Worm (Caenorhabditis elegans): ENCODE measurements around the gene srz-10.

srz-10 gene

DNA sequence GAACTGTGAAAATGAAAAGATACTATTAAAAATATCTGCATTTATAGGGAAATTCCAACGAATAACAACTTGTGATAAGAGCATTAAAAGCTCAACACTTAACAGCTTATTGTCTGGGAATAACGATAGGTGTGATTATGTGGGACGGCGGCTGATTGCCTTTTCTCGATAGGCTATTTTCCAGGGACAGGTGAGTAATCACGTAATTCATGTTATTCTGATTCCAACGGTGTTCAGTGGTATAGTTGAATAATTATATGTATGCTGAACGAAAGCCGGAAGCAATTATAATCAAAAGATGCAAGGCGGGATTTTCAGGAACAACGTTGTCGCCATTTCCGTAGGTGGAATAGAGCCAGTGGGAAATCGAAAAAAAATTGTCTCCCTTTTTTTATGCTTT is 32.0 kb downstream of the srz-10 start, which contains the start of gene srw-17:
srw-17 (minus strand) TSS at position 101 of the 400 bp plus-strand sequence.
- no peak for TF ChIP-seq ceh-82 (tag; optimal IDR thresholded peaks at IDR 0.05)
- no peak for TF ChIP-seq nhr-23 (tag; optimal IDR thresholded peaks at IDR 0.05)
- no peak for TF ChIP-seq mab-5 (tag; optimal IDR thresholded peaks at IDR 0.05)
- TF ChIP-seq elt-1 (tag; optimal IDR thresholded peaks at IDR 0.05) = no peak
- no peak for TF ChIP-seq crh-2 (tag; optimal IDR thresholded peaks at IDR 0.05)
- no peak for TF ChIP-seq elt-3 (tag; optimal IDR thresholded peaks at IDR 0.05)
- TF ChIP-seq gmeb-1 (tag; optimal IDR thresholded peaks at IDR 0.05) = no peak
- no peak for TF ChIP-seq nhr-10 (tag; optimal IDR thresholded peaks at IDR 0.05)
- TF ChIP-seq dmd-4 (tag; optimal IDR thresholded peaks at IDR 0.05) = no peak
- TF ChIP-seq lsy-2 (tag; optimal IDR thresholded peaks at IDR 0.05) = no peak
- no peak for TF ChIP-seq lin-11 (tag; optimal IDR thresholded peaks at IDR 0.05)
- TF ChIP-seq egl-27 (tag; optimal IDR thresholded peaks at IDR 0.05) = no peak
- no peak for TF ChIP-seq zag-1 (tag; optimal IDR thresholded peaks at IDR 0.05)
- no peak for TF ChIP-seq ztf-4 (tag; optimal IDR thresholded peaks at IDR 0.05)
- TF ChIP-seq mdl-1 (tag; optimal IDR thresholded peaks at IDR 0.05) = no peak
- no peak for TF ChIP-seq skn-1 (tag; optimal IDR thresholded peaks at IDR 0.05)
- TF ChIP-seq nhr-77 (tag; optimal IDR thresholded peaks at IDR 0.05) = no peak
- no peak for TF ChIP-seq aly-2 (tag; optimal IDR thresholded peaks at IDR 0.05)

DNA sequence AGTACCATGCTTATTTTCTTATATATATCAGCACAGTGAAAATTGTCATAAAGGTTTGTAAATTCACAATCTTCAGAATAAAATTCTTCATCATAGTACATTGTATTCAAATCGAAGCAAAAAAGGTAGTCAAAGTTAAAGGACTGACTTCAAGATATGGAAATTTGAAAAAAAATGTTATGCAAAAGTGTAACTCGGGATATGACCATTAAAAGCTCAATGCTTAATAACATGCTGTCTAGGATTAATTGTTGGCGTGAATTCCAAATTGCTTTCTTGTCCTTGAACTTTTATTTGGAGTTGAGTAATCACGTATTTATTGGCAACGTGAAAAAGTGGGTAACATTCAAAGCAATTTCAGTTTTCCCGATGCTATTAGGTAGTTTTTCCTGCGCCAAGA is 34.1 kb downstream of the srz-10 start, which contains the start of gene srw-16:
srw-16 (minus strand) TSS at position 101 of the 400 bp plus-strand sequence.
- no peak for TF ChIP-seq R02D3.7 (tag; optimal IDR thresholded peaks at IDR 0.05)
- no peak for TF ChIP-seq zag-1 (tag; optimal IDR thresholded peaks at IDR 0.05)
- TF ChIP-seq mdl-1 (tag; optimal IDR thresholded peaks at IDR 0.05) = no peak
- TF ChIP-seq peb-1 (tag; optimal IDR thresholded peaks at IDR 0.05) = no peak
- TF ChIP-seq nhr-6 (tag; optimal IDR thresholded peaks at IDR 0.05) = no peak
- TF ChIP-seq C34F6.9 (tag; optimal IDR thresholded peaks at IDR 0.05) = no peak
- no peak for TF ChIP-seq Y55F3AM.14 (GFP tag; optimal IDR thresholded peaks at IDR 0.05)
- no peak for TF ChIP-seq gmeb-1 (tag; optimal IDR thresholded peaks at IDR 0.05)
- TF ChIP-seq lin-13 (GFP tag; optimal IDR thresholded peaks at IDR 0.05) = no peak
- TF ChIP-seq fos-1 (tag; optimal IDR thresholded peaks at IDR 0.05) = no peak
- no peak for TF ChIP-seq crh-2 (tag; optimal IDR thresholded peaks at IDR 0.05)
- no peak for TF ChIP-seq ceh-82 (tag; optimal IDR thresholded peaks at IDR 0.05)
- no peak for TF ChIP-seq F13H6.1 (tag; optimal IDR thresholded peaks at IDR 0.05)
- no peak for TF ChIP-seq dmd-4 (tag; optimal IDR thresholded peaks at IDR 0.05)
- no peak for TF ChIP-seq ZK546.5 (tag; optimal IDR thresholded peaks at IDR 0.05)
- no peak for TF ChIP-seq lsy-2 (tag; optimal IDR thresholded peaks at IDR 0.05)
- TF ChIP-seq nhr-237 (tag; optimal IDR thresholded peaks at IDR 0.05) = no peak

DNA sequence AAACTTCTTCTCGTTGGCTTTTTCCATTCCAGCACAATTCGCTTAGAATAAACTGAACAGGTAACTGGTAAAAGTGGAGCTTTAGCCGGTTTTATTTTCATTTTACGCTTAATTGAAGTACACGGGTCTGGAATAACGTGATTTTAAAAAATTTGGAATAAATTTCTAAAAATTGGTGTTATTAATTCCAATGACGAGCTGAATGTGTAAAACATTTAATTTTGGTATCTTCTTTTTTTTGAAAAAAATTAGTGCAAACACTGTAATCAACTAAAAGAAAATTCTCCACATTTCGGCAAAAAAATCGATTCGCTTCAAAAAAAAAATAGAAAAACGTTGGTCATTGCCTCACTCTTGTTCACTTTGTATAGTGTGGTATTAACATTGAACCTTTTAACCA is 36.6 kb downstream of the srz-10 start, which contains the start of gene T10H4.4:
T10H4.4 (minus strand) TSS at position 101 of the 400 bp plus-strand sequence.
- TF ChIP-seq nhr-6 (tag; optimal IDR thresholded peaks at IDR 0.05) (no peak), nhr-25 (tag; optimal IDR thresholded peaks at IDR 0.05) (no peak), ztf-4 (tag; optimal IDR thresholded peaks at IDR 0.05) (no peak), ztf-1 (GFP tag; conservative IDR thresholded peaks at IDR 0.05) (no peak), peb-1 (tag; optimal IDR thresholded peaks at IDR 0.05) (no peak), ztf-11 (tag; optimal IDR thresholded peaks at IDR 0.05) (no peak), fos-1 (tag; optimal IDR thresholded peaks at IDR 0.05) (no peak)

DNA sequence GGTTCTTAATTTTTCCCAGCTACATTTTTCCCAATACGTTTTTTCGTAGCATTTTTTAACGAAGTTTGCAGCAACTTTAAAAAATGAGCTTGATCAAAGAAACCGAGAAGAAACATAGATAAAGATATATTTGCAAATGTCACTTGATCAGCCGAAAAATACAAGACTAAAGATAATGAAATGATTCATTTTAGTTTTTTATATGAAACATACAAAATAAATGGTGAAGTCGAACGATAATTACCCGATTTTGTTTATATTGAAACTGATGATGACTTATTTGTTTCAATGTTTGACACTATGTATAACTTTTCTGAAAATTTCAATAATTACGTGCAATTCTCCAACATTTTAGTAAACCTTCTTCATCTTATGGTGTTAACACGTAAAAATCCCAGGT is 40.6 kb downstream of the srz-10 start, which contains the start of gene srw-22:
srw-22 (plus strand) TSS at position 301 of the 400 bp plus-strand sequence.
- TF ChIP-seq nhr-12 (tag; optimal IDR thresholded peaks at IDR 0.05) (no peak), crh-2 (tag; optimal IDR thresholded peaks at IDR 0.05) (no peak), nhr-25 (tag; optimal IDR thresholded peaks at IDR 0.05) (no peak), nhr-10 (tag; optimal IDR thresholded peaks at IDR 0.05) (no peak), elt-1 (tag; optimal IDR thresholded peaks at IDR 0.05) (no peak), sem-4 (tag; optimal IDR thresholded peaks at IDR 0.05) (no peak), nhr-237 (tag; optimal IDR thresholded peaks at IDR 0.05) (no peak), nhr-6 (tag; optimal IDR thresholded peaks at IDR 0.05) (no peak), mbf-1 (tag; optimal IDR thresholded peaks at IDR 0.05) (no peak), R02D3.7 (tag; optimal IDR thresholded peaks at IDR 0.05) (no peak)

DNA sequence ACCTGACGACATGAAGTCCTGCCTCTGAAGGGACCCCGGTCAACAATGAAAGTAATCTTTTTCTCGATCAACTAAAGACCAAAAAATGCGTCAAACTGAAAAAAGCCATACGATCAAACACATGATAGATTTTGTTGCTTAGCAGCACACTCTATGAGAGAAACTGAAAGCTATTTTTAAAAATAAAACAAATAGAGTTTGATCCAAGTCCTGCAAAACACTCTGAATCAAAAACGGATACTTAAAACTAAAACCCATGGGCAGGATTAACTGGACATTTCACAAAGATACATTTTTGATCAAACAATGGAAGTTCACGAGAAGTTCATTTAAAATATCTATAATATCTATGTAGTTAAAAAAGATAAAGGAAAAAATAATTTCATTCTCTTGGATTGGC is 41.5 kb downstream of the srz-10 start, which contains the start of gene T10H4.13:
T10H4.13 (minus strand) TSS at position 101 of the 400 bp plus-strand sequence.
- TF ChIP-seq mab-5 (tag; optimal IDR thresholded peaks at IDR 0.05) (no peak), nhr-237 (tag; optimal IDR thresholded peaks at IDR 0.05) (no peak), unc-62 (GFP tag; optimal IDR thresholded peaks at IDR 0.05) (no peak), skn-1 (tag; optimal IDR thresholded peaks at IDR 0.05) (no peak), nhr-25 (tag; optimal IDR thresholded peaks at IDR 0.05) (no peak), ceh-82 (tag; optimal IDR thresholded peaks at IDR 0.05) (no peak)
